Worm (Caenorhabditis elegans): ENCODE results near the gene F37C12.18.
A peak's percentile ranks its signal among the peaks of the same experiment; 100 is the strongest.

The F37C12.18 gene

DNA sequence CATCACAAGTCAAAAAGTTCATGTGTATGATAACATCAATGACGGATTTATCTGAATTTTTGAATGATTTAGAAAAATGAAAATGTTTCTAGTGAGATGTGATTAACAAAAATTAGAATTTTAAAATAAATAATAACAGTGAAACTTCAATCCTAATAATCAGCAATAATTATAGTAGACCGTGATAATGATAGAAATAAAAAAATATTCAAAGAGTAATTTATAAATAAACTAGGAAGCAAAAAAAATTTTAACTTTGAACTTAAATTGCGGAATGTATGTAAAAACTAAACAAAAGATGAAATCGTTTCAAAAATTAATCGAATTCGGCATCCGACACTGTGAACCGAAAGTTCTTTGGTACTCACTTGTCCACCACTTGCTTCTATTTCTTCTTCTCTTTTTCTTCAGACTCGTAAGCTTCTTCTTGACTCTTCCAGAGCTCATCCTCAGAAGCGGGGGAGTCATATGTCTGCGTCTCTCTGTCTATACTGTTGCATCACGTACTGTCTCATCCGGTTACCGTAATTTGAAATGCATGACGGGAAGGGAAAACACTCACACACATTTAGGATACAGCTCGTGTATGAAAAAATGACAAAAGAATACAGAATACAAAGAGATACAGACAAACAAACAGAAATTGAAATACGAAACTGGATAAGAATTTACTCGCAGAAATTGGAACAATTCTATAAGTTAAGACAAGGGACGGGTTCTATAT is 2.1 kb downstream of the F37C12.18 start, which contains the start of gene mec-14:
Gene mec-14 (minus strand): TSS at position 51 of the 724 bp plus-strand sequence.
- TF ChIP-seq sma-9 (GFP tag; optimal IDR thresholded peaks at IDR 0.05) (no peak), sma-9 (tag; optimal IDR thresholded peaks at IDR 0.05) (no peak), unc-55 (GFP tag; optimal IDR thresholded peaks at IDR 0.05) (peak; percentile 68), nhr-23 (tag; optimal IDR thresholded peaks at IDR 0.05) (no peak), elt-1 (tag; optimal IDR thresholded peaks at IDR 0.05) (no peak), zag-1 (tag; optimal IDR thresholded peaks at IDR 0.05) (no peak)

DNA sequence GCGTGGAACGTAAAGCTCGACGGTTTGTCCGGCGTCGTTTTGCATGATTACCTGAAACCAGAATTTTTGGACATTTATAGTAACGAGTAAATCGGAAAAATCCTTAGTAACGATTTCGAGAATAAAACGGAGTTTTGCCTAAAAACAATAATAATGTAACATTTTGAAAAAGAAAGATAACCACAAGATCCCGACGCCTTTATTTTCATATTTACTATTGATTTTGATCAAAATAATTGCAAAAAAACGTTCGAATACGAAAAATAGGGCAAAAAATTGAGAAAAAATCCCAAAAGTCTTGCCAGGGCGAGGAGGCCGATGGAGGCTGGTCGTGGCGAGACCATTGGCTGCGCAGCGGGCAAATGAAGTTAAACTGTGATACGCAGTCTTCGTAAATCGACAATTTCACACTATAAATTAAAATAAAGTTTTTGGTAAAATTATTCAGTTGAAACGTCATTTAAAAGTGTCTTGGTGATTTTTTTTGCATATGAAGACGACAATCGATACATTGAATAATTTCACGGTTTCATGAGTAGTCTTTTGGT is 5.6 kb downstream of the F37C12.18 start, which contains the start of gene rps-21:
Gene rps-21 (minus strand): TSS at position 51 of the 548 bp plus-strand sequence.
- peak; percentile 38 for TF ChIP-seq zag-1 (tag; optimal IDR thresholded peaks at IDR 0.05)
- no peak for TF ChIP-seq nhr-10 (tag; optimal IDR thresholded peaks at IDR 0.05)
- TF ChIP-seq egl-27 (tag; optimal IDR thresholded peaks at IDR 0.05), result peak; percentile 73
- TF ChIP-seq mab-5 (tag; optimal IDR thresholded peaks at IDR 0.05), result peak; percentile 46
- TF ChIP-seq nhr-129 (tag; optimal IDR thresholded peaks at IDR 0.05), result peak; percentile 70
- TF ChIP-seq ceh-82 (tag; optimal IDR thresholded peaks at IDR 0.05), result no peak
- peak; percentile 79 for TF ChIP-seq nhr-25 (tag; optimal IDR thresholded peaks at IDR 0.05)
- TF ChIP-seq nhr-77 (tag; optimal IDR thresholded peaks at IDR 0.05), result peak; percentile 46
- TF ChIP-seq ztf-1 (GFP tag; conservative IDR thresholded peaks at IDR 0.05), result no peak
- TF ChIP-seq lsy-2 (tag; optimal IDR thresholded peaks at IDR 0.05), result peak; percentile 84 to 93
- TF ChIP-seq gmeb-1 (tag; optimal IDR thresholded peaks at IDR 0.05), result peak; percentile 82
- peak; percentile 37 for TF ChIP-seq ceh-16 (tag; optimal IDR thresholded peaks at IDR 0.05)
- TF ChIP-seq elt-3 (tag; optimal IDR thresholded peaks at IDR 0.05), result no peak
- peak; percentile 79 for TF ChIP-seq crh-2 (tag; optimal IDR thresholded peaks at IDR 0.05)
- TF ChIP-seq unc-55 (GFP tag; optimal IDR thresholded peaks at IDR 0.05), result peak; percentile 94
- no peak for TF ChIP-seq nhr-11 (tag; optimal IDR thresholded peaks at IDR 0.05)
- peak; percentile 46 for TF ChIP-seq sem-4 (tag; optimal IDR thresholded peaks at IDR 0.05)
- no peak for TF ChIP-seq mbf-1 (tag; optimal IDR thresholded peaks at IDR 0.05)
- TF ChIP-seq snpc-4 (tag; optimal IDR thresholded peaks at IDR 0.05), result peak; percentile 59
- TF ChIP-seq lin-13 (GFP tag; optimal IDR thresholded peaks at IDR 0.05), result peak; percentile 91
- TF ChIP-seq nhr-23 (tag; optimal IDR thresholded peaks at IDR 0.05), result no peak
- TF ChIP-seq aly-2 (tag; optimal IDR thresholded peaks at IDR 0.05), result no peak
- no peak for TF ChIP-seq skn-1 (tag; optimal IDR thresholded peaks at IDR 0.05)
- no peak for TF ChIP-seq lin-39 (tag; optimal IDR thresholded peaks at IDR 0.05)
- TF ChIP-seq sma-3 (GFP tag; optimal IDR thresholded peaks at IDR 0.05), result peak; percentile 84
- TF ChIP-seq sma-9 (GFP tag; optimal IDR thresholded peaks at IDR 0.05), result peak; percentile 67
- no peak for TF ChIP-seq sma-9 (tag; optimal IDR thresholded peaks at IDR 0.05)
- TF ChIP-seq ztf-4 (tag; optimal IDR thresholded peaks at IDR 0.05), result no peak
- no peak for TF ChIP-seq Y55F3AM.14 (GFP tag; optimal IDR thresholded peaks at IDR 0.05)
- TF ChIP-seq nhr-12 (tag; optimal IDR thresholded peaks at IDR 0.05), result no peak
- TF ChIP-seq blmp-1 (tag; optimal IDR thresholded peaks at IDR 0.05; ENCODE audit: insufficient read depth), result peak; percentile 43
- no peak for TF ChIP-seq ama-1 (optimal IDR thresholded peaks at IDR 0.05)
- TF ChIP-seq R02D3.7 (tag; optimal IDR thresholded peaks at IDR 0.05), result peak; percentile 85
- TF ChIP-seq nhr-21 (tag; optimal IDR thresholded peaks at IDR 0.05), result peak; percentile 57
- TF ChIP-seq elt-1 (tag; optimal IDR thresholded peaks at IDR 0.05), result no peak
- peak; percentile 74 for TF ChIP-seq ZK546.5 (tag; optimal IDR thresholded peaks at IDR 0.05)
- peak; percentile 44 for TF ChIP-seq nhr-6 (tag; optimal IDR thresholded peaks at IDR 0.05)
- TF ChIP-seq unc-39 (tag; optimal IDR thresholded peaks at IDR 0.05), result no peak
- no peak for TF ChIP-seq ztf-11 (tag; optimal IDR thresholded peaks at IDR 0.05)
- no peak for TF ChIP-seq unc-62 (GFP tag; optimal IDR thresholded peaks at IDR 0.05)
- no peak for TF ChIP-seq dmd-4 (tag; optimal IDR thresholded peaks at IDR 0.05)
- no peak for TF ChIP-seq peb-1 (tag; optimal IDR thresholded peaks at IDR 0.05)
- peak; percentile 80 for TF ChIP-seq lin-11 (tag; optimal IDR thresholded peaks at IDR 0.05)
- TF ChIP-seq fos-1 (tag; optimal IDR thresholded peaks at IDR 0.05), result peak; percentile 66
- TF ChIP-seq alr-1 (tag; optimal IDR thresholded peaks at IDR 0.05), result no peak
- TF ChIP-seq nhr-237 (tag; optimal IDR thresholded peaks at IDR 0.05), result no peak
- peak; percentile 87 for TF ChIP-seq C34F6.9 (tag; optimal IDR thresholded peaks at IDR 0.05)
- TF ChIP-seq mdl-1 (tag; optimal IDR thresholded peaks at IDR 0.05), result peak in 1 of 2 experiments; percentile 17
- peak; percentile 58 for TF ChIP-seq F13H6.1 (tag; optimal IDR thresholded peaks at IDR 0.05)
